Worm (Caenorhabditis elegans) whole organism, early embryonic: Measurements from ENCODE around the gene rpl-11.2.

ENCODE experiments used
- B0310.2 ChIP-seq: sonication (generic microtip); optimal IDR thresholded peaks from 2 replicates; lab custom pipeline; 2016; ENCODE audit warnings: mild to moderate bottlenecking, missing genetic modification characterization, missing compliant biosample characterization
- F13C5.2 ChIP-seq: sonication (generic microtip); optimal IDR thresholded peaks from 2 replicates; lab custom pipeline; 2017; ENCODE audit warnings: mild to moderate bottlenecking, missing genetic modification characterization, inconsistent platforms, missing compliant biosample characterization
- aly-1 ChIP-seq: sonication (generic microtip); optimal IDR thresholded peaks from 2 replicates; lab custom pipeline; 2016; ENCODE audit warnings: missing genetic modification characterization, missing compliant biosample characterization
- ama-1 ChIP-seq: fragments of 150-350 bp; optimal IDR thresholded peaks from 2 replicates; lab custom pipeline; 2014
- ceh-13 ChIP-seq: fragments of 200-800 bp; sonication (Bioruptor generic); optimal IDR thresholded peaks from 2 replicates; lab custom pipeline; 2018; ENCODE audit warnings: mild to moderate bottlenecking, missing genetic modification characterization, missing compliant biosample characterization
- ceh-36 ChIP-seq: sonication (generic microtip); optimal IDR thresholded peaks from 2 replicates; lab custom pipeline; 2016; ENCODE audit warnings: missing genetic modification characterization, inconsistent platforms, missing compliant biosample characterization
- ets-7 ChIP-seq: sonication (generic microtip); optimal IDR thresholded peaks from 2 replicates; lab custom pipeline; 2016; ENCODE audit warnings: missing genotype, missing genetic modification characterization, missing compliant biosample characterization
- flt-1 ChIP-seq: fragments of 200-800 bp; sonication (Bioruptor generic); IDR thresholded peaks from 2 replicates; pipeline ENCODE4 v1.3.6; 2022; ENCODE audit warnings: missing genetic modification characterization, missing compliant biosample characterization
- hmbx-1 ChIP-seq: sonication (generic microtip); optimal IDR thresholded peaks from 2 replicates; lab custom pipeline; 2016; ENCODE audit warnings: mild to moderate bottlenecking, missing genetic modification characterization, missing compliant biosample characterization
- hmg-4 ChIP-seq: fragments of 200-800 bp; sonication (Bioruptor generic); optimal IDR thresholded peaks from 2 replicates; lab custom pipeline; 2018; ENCODE audit warnings: mild to moderate bottlenecking, missing genetic modification characterization, missing compliant biosample characterization
- hnd-1 ChIP-seq: sonication (generic microtip); optimal IDR thresholded peaks from 2 replicates; lab custom pipeline; 2016; ENCODE audit warnings: missing genetic modification characterization, missing compliant biosample characterization
- pes-1 ChIP-seq: fragments of 200-800 bp; sonication (Bioruptor generic); IDR thresholded peaks from 2 replicates; pipeline ENCODE4 v1.3.6; 2022; ENCODE audit warnings: missing genetic modification reagents, missing genetic modification characterization, missing compliant biosample characterization
- scrt-1 ChIP-seq: fragments of 200-800 bp; sonication (Bioruptor generic); IDR thresholded peaks from 2 replicates; pipeline ENCODE4 v1.3.6; 2022; ENCODE audit warnings: missing genetic modification characterization, missing compliant biosample characterization
- sea-1 ChIP-seq: fragments of 200-800 bp; sonication (Bioruptor generic); conservative IDR thresholded peaks from 2 replicates; pipeline ENCODE4 v1.3.6; 2022; ENCODE audit warnings: missing genetic modification characterization, missing compliant biosample characterization
- tbx-11 ChIP-seq: fragments of 200-800 bp; sonication (Bioruptor generic); IDR thresholded peaks from 2 replicates; pipeline ENCODE4 v1.3.6; 2022; ENCODE audit warnings: missing genetic modification characterization, missing compliant biosample characterization
- tbx-37 ChIP-seq: fragments of 200-800 bp; sonication (Bioruptor generic); conservative IDR thresholded peaks from 2 replicates; pipeline ENCODE4 v1.3.6; 2022; ENCODE audit warnings: missing genetic modification reagents, missing genetic modification characterization, missing compliant biosample characterization
- tra-4 ChIP-seq: sonication (generic microtip); optimal IDR thresholded peaks from 2 replicates; lab custom pipeline; 2017; ENCODE audit warnings: missing genetic modification characterization, missing compliant biosample characterization

rpl-11.2 gene

ce11 chrX:2213400-2214362 is 28.7 kb downstream of the rpl-11.2 start:
- TF ChIP-seq tra-4 (tag; lab: Kevin White, UChicago), result no peak
- no peak for TF ChIP-seq ceh-36 (tag; lab: Kevin White, UChicago)
- TF ChIP-seq aly-1 (tag; lab: Kevin White, UChicago), result no peak
- no peak for TF ChIP-seq pes-1 (GFP tag; lab: Robert Waterston, UW)
- TF ChIP-seq scrt-1 (GFP tag; lab: Robert Waterston, UW), result no peak
- no peak for TF ChIP-seq tbx-11 (GFP tag; lab: Robert Waterston, UW)
- TF ChIP-seq ceh-13 (GFP tag; lab: Kevin White, UChicago), result no peak
- no peak for TF ChIP-seq ets-7 (tag; lab: Kevin White, UChicago)
- no peak for TF ChIP-seq hmbx-1 (tag; lab: Kevin White, UChicago)
- TF ChIP-seq ama-1 (lab: Kevin White, UChicago), result no peak

ce11 chrX:2212712-2213111 is 29.7 kb downstream of the rpl-11.2 start:
- TF ChIP-seq ceh-36 (tag; lab: Kevin White, UChicago), result no peak

DNA sequence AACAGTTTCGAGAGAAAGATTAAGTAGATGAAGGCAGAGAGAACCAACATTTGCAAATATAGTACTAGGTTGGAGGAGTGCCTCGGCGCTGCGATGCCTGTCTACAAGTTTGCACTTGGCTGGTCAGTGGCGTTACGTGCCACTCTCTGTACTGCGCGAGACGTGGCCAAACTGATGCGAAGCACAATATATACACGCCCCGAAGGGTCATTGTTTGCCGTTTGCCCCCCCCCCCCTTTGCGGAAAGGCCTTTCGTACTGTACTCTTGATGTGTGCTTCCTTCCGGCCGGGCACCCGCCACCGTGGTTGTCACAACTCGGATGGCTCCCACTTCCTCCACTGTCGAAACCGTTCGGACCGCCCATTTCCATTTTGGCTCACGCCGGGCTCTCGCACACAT is 30.3 kb downstream of the rpl-11.2 start:
- TF ChIP-seq sea-1, result no peak
- no peak for TF ChIP-seq pes-1 (GFP tag; lab: Robert Waterston, UW)
- no peak for TF ChIP-seq hmg-4
- TF ChIP-seq aly-1 (tag; lab: Kevin White, UChicago), result no peak
- TF ChIP-seq tra-4 (tag; lab: Kevin White, UChicago), result no peak
- TF ChIP-seq ceh-13 (GFP tag; lab: Kevin White, UChicago), result no peak
- no peak for TF ChIP-seq ceh-36 (tag; lab: Kevin White, UChicago)

ce11 chrX:2210751-2211150 is 31.7 kb downstream of the rpl-11.2 start, which contains the start of gene peb-1:
TSS of gene peb-1 (plus strand) at chrX:2211051.
- TF ChIP-seq sea-1 (no peak), B0310.2 (no peak), aly-1 (tag; lab: Kevin White, UChicago) (no peak), ets-7 (tag; lab: Kevin White, UChicago) (no peak), ceh-13 (GFP tag; lab: Kevin White, UChicago) (no peak), hmg-4 (no peak), ceh-36 (tag; lab: Kevin White, UChicago) (no peak), pes-1 (GFP tag; lab: Robert Waterston, UW) (no peak), ama-1 (lab: Kevin White, UChicago) (no peak), tbx-37 (no peak), tbx-11 (GFP tag; lab: Robert Waterston, UW) (no peak), scrt-1 (GFP tag; lab: Robert Waterston, UW) (no peak), hnd-1 (tag; lab: Kevin White, UChicago) (no peak), hmbx-1 (tag; lab: Kevin White, UChicago) (no peak)

- no peak for TF ChIP-seq ama-1 (lab: Kevin White, UChicago)
- no peak for TF ChIP-seq ceh-13 (GFP tag; lab: Kevin White, UChicago)
Measured at ce11 chrX:2210164-2210563, 32.3 kb downstream of the rpl-11.2 start.

DNA sequence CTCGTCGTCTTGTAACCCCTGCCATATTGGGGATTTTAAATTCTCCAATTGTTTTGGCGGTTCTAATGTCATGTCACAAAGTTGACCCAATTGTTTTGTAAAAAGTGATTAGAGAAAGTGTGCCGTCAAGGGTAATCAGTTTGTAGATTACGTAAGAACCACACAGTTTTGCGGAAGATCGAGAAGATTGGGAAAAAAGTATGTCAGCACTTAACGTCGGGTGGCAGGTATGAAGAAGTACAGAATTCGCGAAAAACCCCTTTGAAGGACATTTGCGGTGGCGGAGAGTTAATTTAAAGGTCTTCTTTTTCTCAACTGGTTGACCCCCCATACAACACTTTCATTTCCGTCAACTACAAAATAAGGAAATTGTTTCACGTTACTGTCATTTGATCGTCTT is 34.0 kb downstream of the rpl-11.2 start:
- TF ChIP-seq hmbx-1 (tag; lab: Kevin White, UChicago), result no peak
- TF ChIP-seq ets-7 (tag; lab: Kevin White, UChicago), result no peak
- no peak for TF ChIP-seq flt-1 (GFP tag; lab: Robert Waterston, UW)

ce11 chrX:2204963-2205362 is 37.5 kb downstream of the rpl-11.2 start, which contains the start of gene T24C12.4:
TSS of gene T24C12.4 (minus strand) at chrX:2205063.
- TF ChIP-seq ceh-36 (tag; lab: Kevin White, UChicago) (no peak), sea-1 (no peak), tbx-37 (no peak), pes-1 (GFP tag; lab: Robert Waterston, UW) (no peak), hnd-1 (tag; lab: Kevin White, UChicago) (no peak), hmg-4 (no peak), ceh-13 (GFP tag; lab: Kevin White, UChicago) (no peak), B0310.2 (no peak), tra-4 (tag; lab: Kevin White, UChicago) (no peak), tbx-11 (GFP tag; lab: Robert Waterston, UW) (no peak), F13C5.2 (tag; lab: Kevin White, UChicago) (no peak)

ce11 chrX:2203760-2204159 is 38.7 kb downstream of the rpl-11.2 start, which contains the start of gene T24C12.3:
TSS of gene T24C12.3 (minus strand) at chrX:2203893.
- TF ChIP-seq pes-1 (GFP tag; lab: Robert Waterston, UW), result no peak
- TF ChIP-seq tra-4 (tag; lab: Kevin White, UChicago), result no peak
